Fruit fly (Drosophila melanogaster): ENCODE results near the gene Rga.

- TF ChIP-seq Ets97D (GFP tag; optimal IDR thresholded peaks at IDR 0.05) = no peak
- TF ChIP-seq fd64A (GFP tag; optimal IDR thresholded peaks at IDR 0.05) = no peak
- TF ChIP-seq klu (GFP tag; IDR thresholded peaks at IDR 0.05) = no peak
- no peak for TF ChIP-seq CG17802 (tag; optimal IDR thresholded peaks at IDR 0.05)
Observed at dm6 chr3R:5571437-5571750, 41.5 kb downstream of the Rga start.

All from whole organism, embryonic.